Worm (Caenorhabditis elegans) whole organism, L2 larva: Measurements from ENCODE around the gene fard-1.
"Not testable (repeated sequence)": the region's sequence is repeated elsewhere in the genome, so short reads cannot be mapped to it uniquely, and the experiment has no call there.

Experiments
- R02D3.7 ChIP-seq: fragments of 150-350 bp; optimal IDR thresholded peaks from 2 replicates; lab custom pipeline; 2014; ENCODE audit warnings: missing biosample characterization, missing genetic modification characterization
- elt-1 ChIP-seq: fragments of 150-350 bp; optimal IDR thresholded peaks from 2 replicates; lab custom pipeline; 2014; ENCODE audit warnings: missing biosample characterization, missing genetic modification characterization

DNA sequence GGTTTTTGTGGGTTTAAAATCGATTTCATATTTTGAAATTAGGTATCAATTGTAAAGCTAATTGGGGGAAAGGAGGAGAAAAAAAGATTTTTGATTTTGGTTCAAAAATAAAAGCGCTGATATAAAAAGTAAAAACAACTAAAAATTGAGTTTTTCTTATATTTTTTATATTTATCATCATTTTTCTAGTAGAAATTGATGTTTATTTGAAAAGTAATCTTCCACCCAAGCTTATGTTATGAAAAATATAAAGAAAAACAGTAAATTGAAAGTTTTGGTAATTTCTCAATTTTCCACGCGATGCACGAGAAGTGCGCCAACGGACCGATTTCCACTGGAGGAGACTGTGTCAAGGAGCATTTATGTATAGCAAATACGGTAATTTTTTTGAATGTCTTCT, 38.9 kb upstream of the fard-1 start, which contains the start of gene B0410.1:
- not testable (repeated sequence) for TF ChIP-seq R02D3.7, elt-1 (tag; lab: Kevin White, UChicago)
